Worm (Caenorhabditis elegans) whole organism, L2 larva: ENCODE data around the gene T04A11.4.
"Not testable (repeated sequence)": the region's sequence is repeated elsewhere in the genome, so short reads cannot be mapped to it uniquely, and the experiment has no call there.

Experiments
- aly-2 ChIP-seq: fragments of 150-350 bp; optimal IDR thresholded peaks from 2 replicates; lab custom pipeline; 2014; ENCODE audit warnings: missing biosample characterization, missing genetic modification characterization
- ceh-16 ChIP-seq: fragments of 150-350 bp; optimal IDR thresholded peaks from 2 replicates; lab custom pipeline; 2014; ENCODE audit warnings: missing biosample characterization, missing genetic modification characterization
- egl-27 ChIP-seq: sonication (generic microtip); optimal IDR thresholded peaks from 3 replicates; lab custom pipeline; 2017; ENCODE audit warnings: missing biosample characterization, missing genetic modification reagents, missing genetic modification characterization
- lin-39 ChIP-seq: fragments of 150-350 bp; optimal IDR thresholded peaks from 2 replicates; lab custom pipeline; 2014; ENCODE audit warnings: missing biosample characterization, missing genetic modification reagents, missing genetic modification characterization
- lsy-2 ChIP-seq, 2 experiments: fragments of 150-350 bp in 1 of 2; sonication (generic microtip) in 1 of 2; optimal IDR thresholded peaks; 2 replicates each; lab custom pipeline; 2014 to 2017; ENCODE audit warnings: missing biosample characterization in 2 of 2, missing genetic modification characterization in 2 of 2
- mbf-1 ChIP-seq: sonication (generic microtip); optimal IDR thresholded peaks from 2 replicates; lab custom pipeline; 2017; ENCODE audit warnings: missing biosample characterization, missing genetic modification characterization
- nhr-11 ChIP-seq: fragments of 150-350 bp; optimal IDR thresholded peaks from 2 replicates; lab custom pipeline; 2014; ENCODE audit warnings: missing biosample characterization, missing genetic modification characterization
- snpc-4 ChIP-seq: fragments of 150-350 bp; optimal IDR thresholded peaks from 2 replicates; lab custom pipeline; 2014; ENCODE audit warnings: missing biosample characterization, missing genetic modification characterization
- unc-39 ChIP-seq: fragments of 150-350 bp; optimal IDR thresholded peaks from 2 replicates; lab custom pipeline; 2014; ENCODE audit warnings: missing biosample characterization, missing genetic modification characterization
- unc-62 ChIP-seq: fragments of 150-350 bp; optimal IDR thresholded peaks from 2 replicates; lab custom pipeline; 2014; ENCODE audit warnings: missing biosample characterization, missing genetic modification reagents, missing genetic modification characterization

ce11 chrIV:12484479-12484878 is at the start of gene T04A11.4:
- TF ChIP-seq lsy-2 (tag; optimal IDR thresholded peaks at IDR 0.05; lab: Kevin White, UChicago); lin-39 (tag; lab: Kevin White, UChicago); egl-27 (tag; lab: Kevin White, UChicago); snpc-4 (tag; lab: Kevin White, UChicago); unc-62 (GFP tag; lab: Kevin White, UChicago); aly-2 (tag; lab: Kevin White, UChicago); unc-39 (tag; lab: Kevin White, UChicago); mbf-1 (tag; lab: Kevin White, UChicago); ceh-16; nhr-11 (tag; lab: Kevin White, UChicago): not testable (repeated sequence)
